Worm (Caenorhabditis elegans) whole organism, young adult: Measurements from ENCODE around the gene vps-29.

Experiments
- B0019.2 ChIP-seq: fragments of 200-800 bp; sonication (Bioruptor generic); conservative IDR thresholded peaks from 2 replicates; pipeline ENCODE4 v1.3.6; 2022; ENCODE audit warnings: missing genetic modification reagents, missing genetic modification characterization, missing compliant biosample characterization
- B0261.1 ChIP-seq: sonication (generic microtip); optimal IDR thresholded peaks from 2 replicates; lab custom pipeline; 2016; ENCODE audit warnings: mild to moderate bottlenecking, missing genetic modification characterization, moderate library complexity, missing compliant biosample characterization
- B0336.3 ChIP-seq: fragments of 200-800 bp; sonication (Bioruptor generic); IDR thresholded peaks from 2 replicates; pipeline ENCODE4 v1.3.6; 2022; ENCODE audit warnings: missing genetic modification characterization, missing compliant biosample characterization
- C06A6.2 ChIP-seq: fragments of 200-800 bp; sonication (Bioruptor generic); conservative IDR thresholded peaks from 2 replicates; pipeline ENCODE4 v1.3.6; 2022; ENCODE audit warnings: missing genetic modification characterization, missing compliant biosample characterization
- F22D6.2 ChIP-seq: sonication (generic microtip); optimal IDR thresholded peaks from 2 replicates; lab custom pipeline; 2016; ENCODE audit warnings: mild to moderate bottlenecking, missing genetic modification characterization, missing compliant biosample characterization
- F37B4.10 ChIP-seq: fragments of 200-800 bp; sonication (Bioruptor generic); IDR thresholded peaks from 2 replicates; pipeline ENCODE4 v1.3.6; 2022; ENCODE audit warnings: missing genetic modification characterization, missing compliant biosample characterization
- K11D2.4 ChIP-seq: fragments of 200-800 bp; sonication (Bioruptor generic); IDR thresholded peaks from 2 replicates; pipeline ENCODE4 v1.3.6; 2022; ENCODE audit warnings: missing genetic modification reagents, missing genetic modification characterization, missing compliant biosample characterization
- T26A5.8 ChIP-seq: sonication (generic microtip); optimal IDR thresholded peaks from 2 replicates; lab custom pipeline; 2016; ENCODE audit warnings: missing genetic modification characterization, missing compliant biosample characterization
- Y53G8AR.9 ChIP-seq: fragments of 200-800 bp; sonication (Bioruptor generic); conservative IDR thresholded peaks from 2 replicates; pipeline ENCODE4 v1.3.6; 2022; ENCODE audit warnings: missing genetic modification reagents, missing genetic modification characterization, missing compliant biosample characterization
- Y67H2A.10 ChIP-seq: fragments of 200-800 bp; sonication (Bioruptor generic); conservative IDR thresholded peaks from 2 replicates; pipeline ENCODE4 v1.3.6; 2022; ENCODE audit warnings: missing genetic modification reagents, missing genetic modification characterization, missing compliant biosample characterization
- ZK185.1 ChIP-seq: sonication (generic microtip); optimal IDR thresholded peaks from 2 replicates; lab custom pipeline; 2016; ENCODE audit warnings: mild to moderate bottlenecking, missing genetic modification characterization, missing compliant biosample characterization; ENCODE audit not compliant: poor library complexity, severe bottlenecking
- aptf-2 ChIP-seq: fragments of 200-800 bp; sonication (Bioruptor generic); conservative IDR thresholded peaks from 2 replicates; pipeline ENCODE4 v1.3.6; 2022; ENCODE audit warnings: missing genetic modification reagents, missing genetic modification characterization, missing compliant biosample characterization
- athp-1 ChIP-seq: sonication (generic microtip); optimal IDR thresholded peaks from 2 replicates; lab custom pipeline; 2017; ENCODE audit warnings: mild to moderate bottlenecking, missing genetic modification characterization, missing compliant biosample characterization
- attf-3 ChIP-seq: fragments of 200-800 bp; sonication (Bioruptor generic); conservative IDR thresholded peaks from 2 replicates; pipeline ENCODE4 v1.3.6; 2022; ENCODE audit warnings: missing genetic modification reagents, missing genetic modification characterization, missing compliant biosample characterization
- bed-1 ChIP-seq: fragments of 200-800 bp; sonication (Bioruptor generic); IDR thresholded peaks from 2 replicates; pipeline ENCODE4 v1.3.6; 2022; ENCODE audit warnings: missing genetic modification reagents, missing genetic modification characterization, missing compliant biosample characterization
- bed-2 ChIP-seq: fragments of 200-800 bp; sonication (Bioruptor generic); IDR thresholded peaks from 2 replicates; pipeline ENCODE4 v1.3.6; 2022; ENCODE audit warnings: missing genetic modification reagents, missing genetic modification characterization, missing compliant biosample characterization
- ccch-3 ChIP-seq: fragments of 200-800 bp; sonication (Bioruptor generic); optimal IDR thresholded peaks from 2 replicates; lab custom pipeline; 2018; ENCODE audit warnings: mild to moderate bottlenecking, missing genetic modification characterization, missing compliant biosample characterization
- ceh-100 ChIP-seq: fragments of 200-800 bp; sonication (Bioruptor generic); IDR thresholded peaks from 2 replicates; pipeline ENCODE4 v1.3.6; 2022; ENCODE audit warnings: missing genetic modification reagents, missing genetic modification characterization, missing compliant biosample characterization
- ceh-40 ChIP-seq: fragments of 200-800 bp; sonication (Bioruptor generic); IDR thresholded peaks from 2 replicates; pipeline ENCODE4 v1.3.6; 2022; ENCODE audit warnings: missing genetic modification characterization, missing compliant biosample characterization
- ceh-58 ChIP-seq: fragments of 200-800 bp; sonication (Bioruptor generic); IDR thresholded peaks from 2 replicates; pipeline ENCODE4 v1.3.6; 2022; ENCODE audit warnings: missing genetic modification characterization, missing compliant biosample characterization
- ceh-91 ChIP-seq: fragments of 200-800 bp; sonication (Bioruptor generic); IDR thresholded peaks from 2 replicates; pipeline ENCODE4 v1.3.6; 2022; ENCODE audit warnings: missing genetic modification reagents, missing genetic modification characterization, missing compliant biosample characterization
- die-1 ChIP-seq: sonication (generic microtip); optimal IDR thresholded peaks from 2 replicates; lab custom pipeline; 2016; ENCODE audit warnings: missing genotype, mild to moderate bottlenecking, missing genetic modification characterization, missing compliant biosample characterization
- egrh-3 ChIP-seq: fragments of 200-800 bp; sonication (Bioruptor generic); IDR thresholded peaks from 2 replicates; pipeline ENCODE4 v1.3.6; 2022; ENCODE audit warnings: missing genetic modification reagents, missing genetic modification characterization, missing compliant biosample characterization
- ekl-4 ChIP-seq: fragments of 200-800 bp; sonication (Bioruptor generic); IDR thresholded peaks from 2 replicates; pipeline ENCODE4 v1.3.6; 2022; ENCODE audit warnings: missing genetic modification reagents, missing genetic modification characterization, missing compliant biosample characterization
- ets-4 ChIP-seq: fragments of 200-800 bp; sonication (Bioruptor generic); optimal IDR thresholded peaks from 2 replicates; lab custom pipeline; 2018; ENCODE audit warnings: mild to moderate bottlenecking, missing genetic modification characterization, missing compliant biosample characterization
- him-1 ChIP-seq: sonication (generic microtip); optimal IDR thresholded peaks from 2 replicates; lab custom pipeline; 2016; ENCODE audit warnings: missing genotype, missing genetic modification reagents, missing genetic modification characterization, missing compliant biosample characterization
- hlh-26 ChIP-seq: fragments of 200-800 bp; sonication (Bioruptor generic); conservative IDR thresholded peaks from 2 replicates; pipeline ENCODE4 v1.3.6; 2022; ENCODE audit warnings: missing genetic modification reagents, missing genetic modification characterization, missing compliant biosample characterization
- hmg-1.2 ChIP-seq: fragments of 200-800 bp; sonication (Bioruptor generic); IDR thresholded peaks from 2 replicates; pipeline ENCODE4 v1.3.6; 2022; ENCODE audit warnings: missing genetic modification reagents, missing genetic modification characterization, missing compliant biosample characterization
- hrde-1 ChIP-seq: sonication (generic microtip); optimal IDR thresholded peaks from 2 replicates; lab custom pipeline; 2016; ENCODE audit warnings: missing genetic modification characterization, mild to moderate bottlenecking, missing compliant biosample characterization, moderate library complexity, missing genotype, missing genetic modification reagents, borderline replicate concordance
- hsf-1 ChIP-seq: fragments of 200-800 bp; sonication (Bioruptor generic); IDR thresholded peaks from 2 replicates; pipeline ENCODE4 v1.3.6; 2022; ENCODE audit warnings: missing genetic modification reagents, missing genetic modification characterization, missing compliant biosample characterization
- lin-26 ChIP-seq: fragments of 200-800 bp; sonication (Bioruptor generic); IDR thresholded peaks from 2 replicates; pipeline ENCODE4 v1.3.6; 2022; ENCODE audit warnings: missing genetic modification reagents, missing genetic modification characterization, missing compliant biosample characterization
- lsl-1 ChIP-seq: fragments of 200-800 bp; sonication (Bioruptor generic); optimal IDR thresholded peaks from 2 replicates; lab custom pipeline; 2018; ENCODE audit warnings: mild to moderate bottlenecking, missing genetic modification characterization, moderate library complexity, missing compliant biosample characterization
- madf-3 ChIP-seq: fragments of 200-800 bp; sonication (Bioruptor generic); IDR thresholded peaks from 2 replicates; pipeline ENCODE4 v1.3.6; 2022; ENCODE audit warnings: missing genetic modification reagents, missing genetic modification characterization, missing compliant biosample characterization
- madf-6 ChIP-seq: fragments of 200-800 bp; sonication (Bioruptor generic); IDR thresholded peaks from 2 replicates; pipeline ENCODE4 v1.3.6; 2022; ENCODE audit warnings: missing genetic modification reagents, missing genetic modification characterization, missing compliant biosample characterization
- madf-8 ChIP-seq: fragments of 200-800 bp; sonication (Bioruptor generic); conservative IDR thresholded peaks from 2 replicates; pipeline ENCODE4 v1.3.6; 2022; ENCODE audit warnings: missing genetic modification reagents, missing genetic modification characterization, missing compliant biosample characterization
- mcd-1 ChIP-seq: fragments of 200-800 bp; sonication (Bioruptor generic); IDR thresholded peaks from 2 replicates; pipeline ENCODE4 v1.3.6; 2022; ENCODE audit warnings: missing genetic modification reagents, missing genetic modification characterization, missing compliant biosample characterization
- nhr-179 ChIP-seq: sonication (generic microtip); optimal IDR thresholded peaks from 2 replicates; lab custom pipeline; 2016; ENCODE audit warnings: mild to moderate bottlenecking, missing genetic modification characterization, missing compliant biosample characterization
- nhr-80 ChIP-seq: sonication (generic microtip); optimal IDR thresholded peaks from 2 replicates; lab custom pipeline; 2016; ENCODE audit warnings: missing genetic modification characterization, missing compliant biosample characterization
- pbrm-1 ChIP-seq: fragments of 200-800 bp; sonication (Bioruptor generic); IDR thresholded peaks from 2 replicates; pipeline ENCODE4 v1.3.6; 2022; ENCODE audit warnings: missing genetic modification reagents, missing genetic modification characterization, missing compliant biosample characterization
- pha-4 ChIP-seq: fragments of 150-350 bp; sonication (generic microtip); optimal IDR thresholded peaks from 2 replicates; lab custom pipeline; 2014; ENCODE audit warnings: missing biosample characterization, missing genetic modification reagents, missing genetic modification characterization
- rec-8 ChIP-seq, 2 experiments: sonication (generic microtip); optimal IDR thresholded peaks; 2 replicates each; lab custom pipeline; 2016; ENCODE audit warnings: mild to moderate bottlenecking in 2 of 2, missing genetic modification characterization in 2 of 2, missing genetic modification reagents in 2 of 2, missing genotype in 2 of 2, missing biosample characterization in 1 of 2, missing compliant biosample characterization in 1 of 2, moderate library complexity in 1 of 2
- snpc-1.3 ChIP-seq: sonication (generic microtip); optimal IDR thresholded peaks from 2 replicates; lab custom pipeline; 2017; ENCODE audit warnings: missing genetic modification characterization, mild to moderate bottlenecking, missing compliant biosample characterization, antibody characterized with exemption, moderate library complexity, missing genotype, missing genetic modification reagents; ENCODE audit not compliant: insufficient read depth
- unc-130 ChIP-seq: sonication (generic microtip); optimal IDR thresholded peaks from 2 replicates; lab custom pipeline; 2016; ENCODE audit warnings: missing genetic modification reagents, missing genetic modification characterization, missing compliant biosample characterization
- xnd-1 ChIP-seq: sonication (generic microtip); optimal IDR thresholded peaks from 2 replicates; lab custom pipeline; 2016; ENCODE audit warnings: missing genotype, missing genetic modification reagents, missing genetic modification characterization, missing compliant biosample characterization
- ztf-22 ChIP-seq: fragments of 200-800 bp; sonication (Bioruptor generic); optimal IDR thresholded peaks from 2 replicates; lab custom pipeline; 2018; ENCODE audit warnings: mild to moderate bottlenecking, missing genetic modification characterization, moderate library complexity, missing compliant biosample characterization
- ztf-26 ChIP-seq: sonication (generic microtip); optimal IDR thresholded peaks from 2 replicates; lab custom pipeline; 2017; ENCODE audit warnings: missing genetic modification characterization, missing compliant biosample characterization
- ztf-28 ChIP-seq: fragments of 200-800 bp; sonication (Bioruptor generic); IDR thresholded peaks from 2 replicates; pipeline ENCODE4 v1.3.6; 2022; ENCODE audit warnings: missing genetic modification reagents, missing genetic modification characterization, missing compliant biosample characterization
- ztf-3 ChIP-seq: fragments of 200-800 bp; sonication (Bioruptor generic); optimal IDR thresholded peaks from 2 replicates; lab custom pipeline; 2018; ENCODE audit warnings: mild to moderate bottlenecking, missing genetic modification characterization, missing compliant biosample characterization
- ztf-6 ChIP-seq: fragments of 200-800 bp; sonication (Bioruptor generic); IDR thresholded peaks from 2 replicates; pipeline ENCODE4 v1.3.6; 2022; ENCODE audit warnings: missing genetic modification reagents, missing genetic modification characterization, missing compliant biosample characterization

vps-29 gene

DNA sequence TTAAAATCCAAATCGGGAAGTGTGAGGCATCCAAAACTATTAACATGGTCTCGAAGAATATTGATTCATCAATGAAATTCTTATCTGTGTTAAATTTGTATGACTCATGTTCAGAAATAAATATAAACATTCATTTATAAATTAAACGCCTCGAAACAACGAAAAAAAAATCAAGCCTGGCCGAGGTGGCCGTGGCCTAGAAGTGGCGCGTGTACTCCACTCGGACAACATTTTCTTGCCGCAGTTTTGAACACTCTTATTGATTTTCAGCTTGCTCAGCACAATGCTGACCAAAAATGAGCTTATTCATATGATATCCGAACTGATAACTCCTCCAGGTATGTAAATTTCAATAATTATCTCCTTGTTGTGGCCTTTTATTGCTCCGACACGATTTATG is 48.7 kb downstream of the vps-29 start, which contains the start of gene ekl-6 (continued):
- TF ChIP-seq ceh-91 = peak; percentile 42; the same call in 1 of the 2 replicates
- TF ChIP-seq attf-3 (GFP tag; lab: Robert Waterston, UW) = no peak
- no peak for TF ChIP-seq F37B4.10 (GFP tag; lab: Robert Waterston, UW)
- peak in 1 of 2 experiments; percentile 58 for TF ChIP-seq rec-8 (tag; optimal IDR thresholded peaks at IDR 0.05; lab: Kevin White, UChicago)
- no peak for TF ChIP-seq pha-4 (tag; lab: Kevin White, UChicago)
- no peak for TF ChIP-seq ceh-58 (GFP tag; lab: Robert Waterston, UW)
- TF ChIP-seq egrh-3 = no peak
- TF ChIP-seq T26A5.8 (tag; lab: Kevin White, UChicago) = no peak
- no peak for TF ChIP-seq ztf-26
- no peak for TF ChIP-seq F22D6.2 (tag; lab: Kevin White, UChicago)
- no peak for TF ChIP-seq hmg-1.2 (GFP tag; lab: Robert Waterston, UW)
- no peak for TF ChIP-seq ztf-22
- no peak for TF ChIP-seq madf-3 (GFP tag; lab: Robert Waterston, UW)
- TF ChIP-seq hsf-1 = no peak
- no peak for TF ChIP-seq snpc-1.3 (tag; lab: Kevin White, UChicago)
- TF ChIP-seq xnd-1 (tag; lab: Kevin White, UChicago) = no peak
- no peak for TF ChIP-seq hrde-1 (tag; lab: Kevin White, UChicago)
- no peak for TF ChIP-seq ccch-3
- no peak for TF ChIP-seq him-1
- no peak for TF ChIP-seq die-1
- no peak for TF ChIP-seq pbrm-1 (GFP tag; lab: Robert Waterston, UW)
- TF ChIP-seq B0019.2 (GFP tag; lab: Robert Waterston, UW) = 0 out of 2 replicates have a peak, but pooled peaks have one; percentile 23
- no peak for TF ChIP-seq ceh-100
- TF ChIP-seq ztf-3 = no peak
- TF ChIP-seq madf-6 = peak; percentile 53; the same call in 1 of the 2 replicates
- TF ChIP-seq hlh-26 = no peak
- no peak for TF ChIP-seq madf-8 (GFP tag; lab: Robert Waterston, UW)
- TF ChIP-seq ceh-40 (GFP tag; lab: Robert Waterston, UW) = no peak
- no peak for TF ChIP-seq B0336.3 (GFP tag; lab: Robert Waterston, UW)
- 0 out of 2 replicates have a peak, but pooled peaks have one; percentile 29 for TF ChIP-seq bed-2
- TF ChIP-seq lsl-1 (GFP tag; lab: Kevin White, UChicago) = peak; percentile 4
- no peak for TF ChIP-seq ets-4 (GFP tag; lab: Kevin White, UChicago)
- no peak for TF ChIP-seq ztf-28 (GFP tag; lab: Robert Waterston, UW)
- no peak for TF ChIP-seq nhr-80 (tag; lab: Kevin White, UChicago)
- TF ChIP-seq ekl-4 (GFP tag; lab: Robert Waterston, UW) = no peak
- no peak for TF ChIP-seq C06A6.2 (GFP tag; lab: Robert Waterston, UW)
- no peak for TF ChIP-seq nhr-179 (tag; lab: Kevin White, UChicago)
- TF ChIP-seq B0261.1 (tag; lab: Kevin White, UChicago) = no peak
- TF ChIP-seq Y53G8AR.9 (GFP tag; lab: Robert Waterston, UW) = no peak
- TF ChIP-seq unc-130 (GFP tag; lab: Kevin White, UChicago) = peak; percentile 79
- TF ChIP-seq ztf-6 (GFP tag; lab: Robert Waterston, UW) = 0 out of 2 replicates have a peak, but pooled peaks have one; percentile 6
- TF ChIP-seq mcd-1 (GFP tag; lab: Robert Waterston, UW) = peak; percentile 55
- TF ChIP-seq lin-26 (GFP tag; lab: Robert Waterston, UW) = no peak
- no peak for TF ChIP-seq bed-1
- no peak for TF ChIP-seq Y67H2A.10 (GFP tag; lab: Robert Waterston, UW)
- TF ChIP-seq K11D2.4 (GFP tag; lab: Robert Waterston, UW) = no peak
- 0 out of 2 replicates have a peak, but pooled peaks have one; percentile 9 for TF ChIP-seq aptf-2
- peak; percentile 89 for TF ChIP-seq ZK185.1 (tag; lab: Kevin White, UChicago)
- no peak for TF ChIP-seq athp-1
